Worm (Caenorhabditis elegans) whole organism, mixed stage, embryonic: Measurements from ENCODE around the gene ZK892.4.

ENCODE experiments used
- elt-3 ChIP-seq: fragments of 150-350 bp; optimal IDR thresholded peaks from 2 replicates; lab custom pipeline; 2014; ENCODE audit warnings: missing biosample characterization, missing genetic modification characterization
- hlh-1 ChIP-seq: fragments of 150-350 bp; optimal IDR thresholded peaks from 2 replicates; lab custom pipeline; 2014; ENCODE audit warnings: missing biosample characterization, missing genetic modification reagents, missing genetic modification characterization
- lin-13 ChIP-seq: fragments of 150-350 bp; optimal IDR thresholded peaks from 2 replicates; lab custom pipeline; 2014; ENCODE audit warnings: missing biosample characterization, missing genetic modification characterization
- nhr-12 ChIP-seq: fragments of 150-350 bp; optimal IDR thresholded peaks from 2 replicates; lab custom pipeline; 2014; ENCODE audit warnings: missing biosample characterization, missing genetic modification characterization
- nhr-2 ChIP-seq: fragments of 150-350 bp; optimal IDR thresholded peaks from 2 replicates; lab custom pipeline; 2014; ENCODE audit warnings: missing biosample characterization, missing genetic modification characterization
- nhr-28 ChIP-seq: fragments of 150-350 bp; optimal IDR thresholded peaks from 2 replicates; lab custom pipeline; 2014; ENCODE audit warnings: missing biosample characterization, missing genetic modification characterization
- nhr-76 ChIP-seq: sonication (generic microtip); optimal IDR thresholded peaks from 2 replicates; lab custom pipeline; 2017; ENCODE audit warnings: missing biosample characterization, missing genetic modification characterization
- pha-4 ChIP-seq: fragments of 150-350 bp; optimal IDR thresholded peaks from 2 replicates; lab custom pipeline; 2018; ENCODE audit warnings: missing biosample characterization, missing genetic modification reagents, missing genetic modification characterization
- snpc-4 ChIP-seq: fragments of 150-350 bp; optimal IDR thresholded peaks from 2 replicates; lab custom pipeline; 2014; ENCODE audit warnings: missing biosample characterization, missing genetic modification characterization
- sptf-1 ChIP-seq: sonication (generic microtip); optimal IDR thresholded peaks from 2 replicates; lab custom pipeline; 2017; ENCODE audit warnings: mild to moderate bottlenecking, missing genetic modification characterization, moderate library complexity, missing compliant biosample characterization
- unc-39 ChIP-seq: fragments of 150-350 bp; optimal IDR thresholded peaks from 2 replicates; lab custom pipeline; 2014; ENCODE audit warnings: missing biosample characterization, missing genetic modification characterization

DNA sequence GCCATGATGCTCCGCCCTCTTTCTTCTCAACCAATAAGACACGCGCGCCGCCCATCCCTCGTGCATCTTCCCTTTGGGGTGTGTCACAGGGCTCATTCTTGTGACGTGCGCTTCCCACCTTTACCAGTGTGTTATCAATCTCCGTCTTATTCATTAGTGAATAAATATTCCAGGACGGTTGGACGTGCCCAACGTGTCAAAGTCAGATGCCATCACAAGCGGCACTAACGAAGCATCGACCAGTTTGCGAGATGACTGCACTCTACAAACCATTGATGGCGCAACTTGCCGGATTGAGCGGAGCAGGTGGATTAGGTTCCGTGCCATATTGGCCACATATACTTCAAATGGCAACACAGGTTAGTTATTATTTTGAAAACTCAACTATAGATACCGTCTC, 46.2 kb upstream of the ZK892.4 start:
- no peak for TF ChIP-seq pha-4 (tag; lab: Kevin White, UChicago)
- TF ChIP-seq unc-39, result no peak
- TF ChIP-seq elt-3 (tag; lab: Kevin White, UChicago), result no peak
- TF ChIP-seq nhr-76 (tag; lab: Kevin White, UChicago), result no peak
- no peak for TF ChIP-seq sptf-1 (tag; lab: Kevin White, UChicago)
- TF ChIP-seq snpc-4, result no peak
- TF ChIP-seq nhr-12 (tag; lab: Kevin White, UChicago), result no peak
- TF ChIP-seq nhr-28 (tag; lab: Kevin White, UChicago), result no peak
- TF ChIP-seq hlh-1 (tag; lab: Kevin White, UChicago), result no peak
- no peak for TF ChIP-seq nhr-2 (tag; lab: Kevin White, UChicago)
- no peak for TF ChIP-seq lin-13 (tag; lab: Kevin White, UChicago)
